Worm (Caenorhabditis elegans) whole organism, early embryonic: ENCODE results near the gene F22B3.5.

Experiments
- aly-1 ChIP-seq: sonication (generic microtip); optimal IDR thresholded peaks from 2 replicates; lab custom pipeline; 2016; ENCODE audit warnings: missing genetic modification characterization, missing compliant biosample characterization
- ama-1 ChIP-seq: fragments of 150-350 bp; optimal IDR thresholded peaks from 2 replicates; lab custom pipeline; 2014
- pes-1 ChIP-seq: fragments of 200-800 bp; sonication (Bioruptor generic); IDR thresholded peaks from 2 replicates; pipeline ENCODE4 v1.3.6; 2022; ENCODE audit warnings: missing genetic modification reagents, missing genetic modification characterization, missing compliant biosample characterization
- tra-4 ChIP-seq: sonication (generic microtip); optimal IDR thresholded peaks from 2 replicates; lab custom pipeline; 2017; ENCODE audit warnings: missing genetic modification characterization, missing compliant biosample characterization

ce11 chrIV:11410084-11410483, 6.5 kb downstream of the F22B3.5 start, which contains the start of gene gfat-2:
- TF ChIP-seq tra-4: no peak
- no peak for TF ChIP-seq aly-1 (tag; lab: Kevin White, UChicago)
- TF ChIP-seq pes-1 (GFP tag; lab: Robert Waterston, UW): no peak
- TF ChIP-seq ama-1: no peak
